Worm (Caenorhabditis elegans) whole organism, early embryonic: Measurements from ENCODE around the gene Y47G7B.2.
"Not testable (repeated sequence)": the region's sequence is repeated elsewhere in the genome, so short reads cannot be mapped to it uniquely, and the experiment has no call there.

Source experiments
- B0310.2 ChIP-seq: sonication (generic microtip); optimal IDR thresholded peaks from 2 replicates; lab custom pipeline; 2016; ENCODE audit warnings: mild to moderate bottlenecking, missing genetic modification characterization, missing compliant biosample characterization
- F13C5.2 ChIP-seq: sonication (generic microtip); optimal IDR thresholded peaks from 2 replicates; lab custom pipeline; 2017; ENCODE audit warnings: mild to moderate bottlenecking, missing genetic modification characterization, inconsistent platforms, missing compliant biosample characterization
- aly-1 ChIP-seq: sonication (generic microtip); optimal IDR thresholded peaks from 2 replicates; lab custom pipeline; 2016; ENCODE audit warnings: missing genetic modification characterization, missing compliant biosample characterization
- ama-1 ChIP-seq: fragments of 150-350 bp; optimal IDR thresholded peaks from 2 replicates; lab custom pipeline; 2014
- ceh-13 ChIP-seq: fragments of 200-800 bp; sonication (Bioruptor generic); optimal IDR thresholded peaks from 2 replicates; lab custom pipeline; 2018; ENCODE audit warnings: mild to moderate bottlenecking, missing genetic modification characterization, missing compliant biosample characterization
- ceh-36 ChIP-seq: sonication (generic microtip); optimal IDR thresholded peaks from 2 replicates; lab custom pipeline; 2016; ENCODE audit warnings: missing genetic modification characterization, inconsistent platforms, missing compliant biosample characterization
- flt-1 ChIP-seq: fragments of 200-800 bp; sonication (Bioruptor generic); IDR thresholded peaks from 2 replicates; pipeline ENCODE4 v1.3.6; 2022; ENCODE audit warnings: missing genetic modification characterization, missing compliant biosample characterization
- hmbx-1 ChIP-seq: sonication (generic microtip); optimal IDR thresholded peaks from 2 replicates; lab custom pipeline; 2016; ENCODE audit warnings: mild to moderate bottlenecking, missing genetic modification characterization, missing compliant biosample characterization
- hnd-1 ChIP-seq: sonication (generic microtip); optimal IDR thresholded peaks from 2 replicates; lab custom pipeline; 2016; ENCODE audit warnings: missing genetic modification characterization, missing compliant biosample characterization
- pes-1 ChIP-seq: fragments of 200-800 bp; sonication (Bioruptor generic); IDR thresholded peaks from 2 replicates; pipeline ENCODE4 v1.3.6; 2022; ENCODE audit warnings: missing genetic modification reagents, missing genetic modification characterization, missing compliant biosample characterization
- scrt-1 ChIP-seq: fragments of 200-800 bp; sonication (Bioruptor generic); IDR thresholded peaks from 2 replicates; pipeline ENCODE4 v1.3.6; 2022; ENCODE audit warnings: missing genetic modification characterization, missing compliant biosample characterization
- tbx-37 ChIP-seq: fragments of 200-800 bp; sonication (Bioruptor generic); conservative IDR thresholded peaks from 2 replicates; pipeline ENCODE4 v1.3.6; 2022; ENCODE audit warnings: missing genetic modification reagents, missing genetic modification characterization, missing compliant biosample characterization

DNA sequence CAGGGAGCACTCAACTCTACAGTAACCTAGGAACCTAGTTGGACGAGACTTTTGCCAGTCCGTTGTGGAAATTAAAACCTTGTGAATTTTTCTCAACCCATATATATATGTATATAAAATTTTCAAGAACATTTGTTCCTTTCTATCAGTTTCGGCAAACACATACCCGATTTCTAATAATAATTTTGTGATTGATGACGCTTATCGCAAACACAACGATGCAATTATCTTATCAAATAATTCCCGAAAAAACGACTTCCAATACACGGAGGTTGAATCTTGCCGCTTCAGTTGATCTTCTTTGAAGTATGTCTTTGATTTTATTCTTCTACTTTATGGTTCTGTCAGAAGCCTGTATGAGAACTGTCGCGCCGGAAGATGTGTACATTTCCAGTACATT lies 42.7 kb downstream of the Y47G7B.2 start, which contains the start of gene F22E5.2:
- not testable (repeated sequence) for TF ChIP-seq ama-1 (lab: Kevin White, UChicago); hnd-1 (tag; lab: Kevin White, UChicago); tbx-37 (GFP tag; lab: Robert Waterston, UW); flt-1 (GFP tag; lab: Robert Waterston, UW); F13C5.2; B0310.2 (tag; lab: Kevin White, UChicago); pes-1; aly-1 (tag; lab: Kevin White, UChicago); hmbx-1 (tag; lab: Kevin White, UChicago); scrt-1; ceh-36 (tag; lab: Kevin White, UChicago); ceh-13 (GFP tag; lab: Kevin White, UChicago)
